Fruit fly (Drosophila melanogaster): Measurements from ENCODE around the gene glu.

- TF ChIP-seq CG13204 (GFP tag; optimal IDR thresholded peaks at IDR 0.05) (no peak), CG14655 (GFP tag; optimal IDR thresholded peaks at IDR 0.05) (no peak), D1 (tag; optimal IDR thresholded peaks at IDR 0.05) (no peak), CG17806 (tag; optimal IDR thresholded peaks at IDR 0.05) (no peak)
Measured at dm6 chr2L:16727578-16728023, 10.6 kb downstream of the glu start, which contains the start of gene VhaSFD.
